Worm (Caenorhabditis elegans) whole organism, L3 larva: Measurements from ENCODE around the gene C03B1.7.

Source experiments
- R02D3.7 ChIP-seq: fragments of 150-350 bp; optimal IDR thresholded peaks from 2 replicates; lab custom pipeline; 2014; ENCODE audit warnings: missing biosample characterization, missing genetic modification characterization
- ZK546.5 ChIP-seq: sonication (generic microtip); optimal IDR thresholded peaks from 2 replicates; lab custom pipeline; 2017; ENCODE audit warnings: missing biosample characterization, missing genetic modification characterization
- ama-1 ChIP-seq: fragments of 150-350 bp; optimal IDR thresholded peaks from 2 replicates; lab custom pipeline; 2018
- ceh-16 ChIP-seq: sonication (generic microtip); optimal IDR thresholded peaks from 2 replicates; lab custom pipeline; 2017; ENCODE audit warnings: missing biosample characterization, missing genetic modification characterization
- ceh-82 ChIP-seq: fragments of 150-350 bp; optimal IDR thresholded peaks from 2 replicates; lab custom pipeline; 2014; ENCODE audit warnings: missing biosample characterization, missing genetic modification characterization
- ceh-9 ChIP-seq: sonication (generic microtip); optimal IDR thresholded peaks from 2 replicates; lab custom pipeline; 2018; ENCODE audit warnings: missing biosample characterization, missing genetic modification characterization
- daf-12 ChIP-seq: fragments of 150-350 bp; optimal IDR thresholded peaks from 2 replicates; lab custom pipeline; 2014; ENCODE audit warnings: missing biosample characterization, missing genetic modification reagents, missing genetic modification characterization
- egl-5 ChIP-seq: fragments of 150-350 bp; optimal IDR thresholded peaks from 2 replicates; lab custom pipeline; 2017; ENCODE audit warnings: missing biosample characterization, missing genetic modification reagents, missing genetic modification characterization, inconsistent platforms
- elt-2 ChIP-seq: sonication (generic microtip); optimal IDR thresholded peaks from 2 replicates; lab custom pipeline; 2016; ENCODE audit warnings: missing genetic modification reagents, mild to moderate bottlenecking, missing genetic modification characterization, missing compliant biosample characterization
- elt-3 ChIP-seq, 3 experiments: fragments of 150-350 bp in 1 of 3; sonication (generic microtip) in 2 of 3; optimal IDR thresholded peaks; 2 replicates in 2 of 3; 4 replicates in 1 of 3; lab custom pipeline; 2014 to 2017; ENCODE audit warnings: missing biosample characterization in 3 of 3, missing genetic modification characterization in 3 of 3
- eor-1 ChIP-seq, 2 experiments: fragments of 150-350 bp; optimal IDR thresholded peaks; 2 replicates each; lab custom pipeline; 2014 to 2018; ENCODE audit warnings: missing biosample characterization in 2 of 2, missing genetic modification characterization in 2 of 2
- fkh-10 ChIP-seq: sonication (generic microtip); optimal IDR thresholded peaks from 2 replicates; lab custom pipeline; 2017; ENCODE audit warnings: missing biosample characterization, missing genetic modification reagents, missing genetic modification characterization
- fkh-2 ChIP-seq: fragments of 150-350 bp; optimal IDR thresholded peaks from 2 replicates; lab custom pipeline; 2014; ENCODE audit warnings: missing biosample characterization, missing genetic modification reagents, missing genetic modification characterization
- fos-1 ChIP-seq: fragments of 150-350 bp; optimal IDR thresholded peaks from 2 replicates; lab custom pipeline; 2014; ENCODE audit warnings: missing biosample characterization, missing genetic modification characterization
- hmg-11 ChIP-seq: sonication (generic microtip); optimal IDR thresholded peaks from 2 replicates; lab custom pipeline; 2016; ENCODE audit warnings: missing genetic modification characterization, missing compliant biosample characterization
- jun-1 ChIP-seq: fragments of 150-350 bp; optimal IDR thresholded peaks from 2 replicates; lab custom pipeline; 2014; ENCODE audit warnings: missing biosample characterization, missing genetic modification reagents, missing genetic modification characterization
- lin-15B ChIP-seq: fragments of 150-350 bp; optimal IDR thresholded peaks from 2 replicates; lab custom pipeline; 2014; ENCODE audit warnings: missing biosample characterization, missing genetic modification characterization
- lin-39 ChIP-seq: fragments of 150-350 bp; optimal IDR thresholded peaks from 2 replicates; lab custom pipeline; 2018; ENCODE audit warnings: missing biosample characterization, missing genetic modification reagents, missing genetic modification characterization
- mdl-1 ChIP-seq: fragments of 150-350 bp; optimal IDR thresholded peaks from 2 replicates; lab custom pipeline; 2014; ENCODE audit warnings: missing biosample characterization, missing genetic modification characterization
- mml-1 ChIP-seq: fragments of 150-350 bp; sonication (generic microtip); optimal IDR thresholded peaks from 3 replicates; lab custom pipeline; 2014; ENCODE audit warnings: missing biosample characterization, missing genetic modification characterization
- nfya-1 ChIP-seq: sonication (generic microtip); optimal IDR thresholded peaks from 2 replicates; lab custom pipeline; 2017; ENCODE audit warnings: missing genetic modification characterization, mild to moderate bottlenecking, missing compliant biosample characterization, antibody characterized with exemption, moderate library complexity; ENCODE audit not compliant: insufficient read depth
- nhr-11 ChIP-seq: fragments of 150-350 bp; optimal IDR thresholded peaks from 2 replicates; lab custom pipeline; 2014; ENCODE audit warnings: missing biosample characterization, missing genetic modification characterization
- nhr-12 ChIP-seq: fragments of 150-350 bp; optimal IDR thresholded peaks from 2 replicates; lab custom pipeline; 2014; ENCODE audit warnings: missing biosample characterization, missing genetic modification characterization
- nhr-23 ChIP-seq: fragments of 150-350 bp; optimal IDR thresholded peaks from 2 replicates; lab custom pipeline; 2014; ENCODE audit warnings: missing biosample characterization, missing genetic modification reagents, missing genetic modification characterization
- nhr-28 ChIP-seq: fragments of 150-350 bp; optimal IDR thresholded peaks from 2 replicates; lab custom pipeline; 2014; ENCODE audit warnings: missing biosample characterization, missing genetic modification characterization
- nhr-43 ChIP-seq: sonication (generic microtip); optimal IDR thresholded peaks from 2 replicates; lab custom pipeline; 2016; ENCODE audit warnings: mild to moderate bottlenecking, missing genetic modification characterization, missing compliant biosample characterization; ENCODE audit not compliant: poor library complexity, severe bottlenecking
- nhr-67 ChIP-seq: fragments of 150-350 bp; optimal IDR thresholded peaks from 2 replicates; lab custom pipeline; 2014; ENCODE audit warnings: missing biosample characterization, missing genetic modification characterization
- nhr-77 ChIP-seq: fragments of 150-350 bp; optimal IDR thresholded peaks from 2 replicates; lab custom pipeline; 2014; ENCODE audit warnings: missing biosample characterization, missing genetic modification characterization
- pha-4 ChIP-seq: fragments of 150-350 bp; optimal IDR thresholded peaks from 2 replicates; lab custom pipeline; 2014; ENCODE audit warnings: missing biosample characterization, missing genetic modification reagents, missing genetic modification characterization
- pqm-1 ChIP-seq: fragments of 150-350 bp; optimal IDR thresholded peaks from 2 replicates; lab custom pipeline; 2017; ENCODE audit warnings: missing biosample characterization, missing genetic modification characterization, inconsistent platforms
- skn-1 ChIP-seq: fragments of 150-350 bp; optimal IDR thresholded peaks from 2 replicates; lab custom pipeline; 2014; ENCODE audit warnings: missing biosample characterization, missing genetic modification characterization
- tbx-2 ChIP-seq: sonication (generic microtip); optimal IDR thresholded peaks from 2 replicates; lab custom pipeline; 2016; ENCODE audit warnings: mild to moderate bottlenecking, missing genetic modification characterization, missing compliant biosample characterization
- unc-39 ChIP-seq: sonication (generic microtip); optimal IDR thresholded peaks from 4 replicates; lab custom pipeline; 2017; ENCODE audit warnings: missing biosample characterization, missing genetic modification characterization
- zag-1 ChIP-seq: fragments of 150-350 bp; optimal IDR thresholded peaks from 2 replicates; lab custom pipeline; 2014; ENCODE audit warnings: missing biosample characterization, missing genetic modification characterization

The C03B1.7 gene

ce11 chrX:6364196-6364595 lies 22.6 kb downstream of the C03B1.7 start, which contains the start of gene C03B1.4:
Gene C03B1.4, plus strand, starts transcription at chrX:6364496.
- TF ChIP-seq nhr-77: no peak
- no peak for TF ChIP-seq nhr-11 (tag; lab: Kevin White, UChicago)
- no peak for TF ChIP-seq mml-1 (tag; lab: Kevin White, UChicago)
- no peak for TF ChIP-seq ceh-82
- no peak for TF ChIP-seq mdl-1 (tag; lab: Kevin White, UChicago)
- no peak for TF ChIP-seq elt-3 (tag; optimal IDR thresholded peaks at IDR 0.05; lab: Kevin White, UChicago)
- TF ChIP-seq fkh-2 (tag; lab: Kevin White, UChicago): no peak
- no peak for TF ChIP-seq daf-12 (tag; lab: Kevin White, UChicago)
- TF ChIP-seq ama-1 (lab: Kevin White, UChicago): no peak
- no peak for TF ChIP-seq unc-39 (tag; lab: Kevin White, UChicago)
- TF ChIP-seq zag-1 (tag; lab: Kevin White, UChicago): no peak
- TF ChIP-seq lin-15B (tag; lab: Kevin White, UChicago): no peak
- no peak for TF ChIP-seq hmg-11 (tag; lab: Kevin White, UChicago)
- TF ChIP-seq nhr-12 (tag; lab: Kevin White, UChicago): no peak
- no peak for TF ChIP-seq R02D3.7 (tag; lab: Kevin White, UChicago)

ce11 chrX:6365715-6366114 lies 24.1 kb downstream of the C03B1.7 start, which contains the start of gene C03B1.3:
Gene C03B1.3, plus strand, starts transcription at chrX:6366015.
- TF ChIP-seq ceh-9: no peak
- no peak for TF ChIP-seq ama-1 (lab: Kevin White, UChicago)
- no peak for TF ChIP-seq fos-1
- TF ChIP-seq daf-12 (tag; lab: Kevin White, UChicago): no peak
- TF ChIP-seq nhr-11 (tag; lab: Kevin White, UChicago): no peak
- no peak for TF ChIP-seq nfya-1 (tag; lab: Kevin White, UChicago)
- no peak for TF ChIP-seq nhr-23 (tag; lab: Kevin White, UChicago)
- no peak for TF ChIP-seq eor-1 (tag; optimal IDR thresholded peaks at IDR 0.05; lab: Kevin White, UChicago)

ce11 chrX:6369717-6370116 lies 28.1 kb downstream of the C03B1.7 start, which contains the start of gene C03B1.2:
Gene C03B1.2, plus strand, starts transcription at chrX:6370017.
- TF ChIP-seq nhr-67 (no peak), zag-1 (tag; lab: Kevin White, UChicago) (no peak), mml-1 (tag; lab: Kevin White, UChicago) (no peak), eor-1 (tag; optimal IDR thresholded peaks at IDR 0.05; lab: Kevin White, UChicago) (no peak), daf-12 (tag; lab: Kevin White, UChicago) (no peak), mdl-1 (tag; lab: Kevin White, UChicago) (no peak), fkh-10 (no peak), ceh-16 (tag; lab: Kevin White, UChicago) (no peak), pha-4 (tag; lab: Kevin White, UChicago) (no peak), ZK546.5 (tag; lab: Kevin White, UChicago) (no peak), egl-5 (no peak)
- TF ChIP-seq, all 47 proteins: peak for 0

ce11 chrX:6371192-6372116 lies 29.8 kb downstream of the C03B1.7 start:
- TF ChIP-seq egl-5 (peak; percentile 54), nhr-23 (tag; lab: Kevin White, UChicago) (peak; percentile 36), hmg-11 (tag; lab: Kevin White, UChicago) (peak; percentile 93), ceh-82 (peak; percentile 33), skn-1 (tag; lab: Kevin White, UChicago) (peak; percentile 26), lin-39 (tag; lab: Kevin White, UChicago) (peak; percentile 68), pha-4 (tag; lab: Kevin White, UChicago) (peak; percentile 49), pqm-1 (tag; lab: Kevin White, UChicago) (peak; percentile 26), nhr-43 (tag; lab: Kevin White, UChicago) (no peak), jun-1 (tag; lab: Kevin White, UChicago) (peak; percentile 57), elt-2 (tag; lab: Kevin White, UChicago) (peak; percentile 29), nhr-28 (tag; lab: Kevin White, UChicago) (peak; percentile 10), tbx-2 (tag; lab: Kevin White, UChicago) (peak; percentile 54), nhr-67 (no peak), nfya-1 (tag; lab: Kevin White, UChicago) (peak; percentile 57), R02D3.7 (tag; lab: Kevin White, UChicago) (no peak)
